Worm (Caenorhabditis elegans): ENCODE data around the gene B0393.7.

- no peak for TF ChIP-seq ama-1 (optimal IDR thresholded peaks at IDR 0.05)
- no peak for TF ChIP-seq ama-1 (GFP tag; optimal IDR thresholded peaks at IDR 0.05)
- TF ChIP-seq lin-54 (GFP tag; optimal IDR thresholded peaks at IDR 0.05) = no peak
- TF ChIP-seq nhr-179 (tag; optimal IDR thresholded peaks at IDR 0.05) = no peak
- TF ChIP-seq C06A6.2 (GFP tag; conservative IDR thresholded peaks at IDR 0.05) = no peak
These were observed 32.0 kb downstream of the B0393.7 start, which contains the start of gene F17C8.6 for ce11 chrIII:4745934-4746333.

Measured in whole organism, young adult.